Worm (Caenorhabditis elegans) whole organism, L4 larva: ENCODE results near the gene R05G9.3.
A peak's percentile ranks its signal among the peaks of the same experiment; 100 is the strongest.

Experiments used
- D1046.2 ChIP-seq: fragments of 200-800 bp; sonication (Bioruptor generic); IDR thresholded peaks from 2 replicates; pipeline ENCODE4 v1.3.6; 2022; ENCODE audit warnings: missing genetic modification characterization, missing compliant biosample characterization
- F44E2.7 ChIP-seq: fragments of 200-800 bp; sonication (Bioruptor generic); IDR thresholded peaks from 2 replicates; pipeline ENCODE4 v2.1.2; 2022; ENCODE audit warnings: missing genetic modification characterization, missing compliant biosample characterization
- F49E8.2 ChIP-seq: sonication (generic microtip); optimal IDR thresholded peaks from 2 replicates; lab custom pipeline; 2016; ENCODE audit warnings: missing compliant biosample characterization, mild to moderate bottlenecking, missing genetic modification characterization, borderline replicate concordance
- R02D3.7 ChIP-seq: fragments of 150-350 bp; sonication (generic microtip); optimal IDR thresholded peaks from 3 replicates; lab custom pipeline; 2014; ENCODE audit warnings: missing biosample characterization, missing genetic modification characterization
- Y105C5A.15 ChIP-seq: fragments of 200-800 bp; sonication (Bioruptor generic); IDR thresholded peaks from 2 replicates; pipeline ENCODE4 v1.3.6; 2022; ENCODE audit warnings: missing genetic modification characterization, missing compliant biosample characterization
- ZK546.5 ChIP-seq, 2 experiments: sonication (generic microtip); optimal IDR thresholded peaks; 2 replicates each; lab custom pipeline; 2017; ENCODE audit warnings: missing biosample characterization in 2 of 2, missing genetic modification characterization in 2 of 2
- aha-1 ChIP-seq: fragments of 150-350 bp; peaks from one replicate; lab custom pipeline; 2014; ENCODE audit warnings: missing biosample characterization, missing genetic modification characterization
- attf-4 ChIP-seq: sonication (generic microtip); optimal IDR thresholded peaks from 3 replicates; lab custom pipeline; 2017; ENCODE audit warnings: missing biosample characterization, missing genetic modification characterization
- ceh-32 ChIP-seq: sonication (generic microtip); optimal IDR thresholded peaks from 2 replicates; lab custom pipeline; 2016; ENCODE audit warnings: mild to moderate bottlenecking, missing genetic modification characterization, missing compliant biosample characterization; ENCODE audit not compliant: poor library complexity
- ceh-44 ChIP-seq: fragments of 200-800 bp; sonication (Bioruptor generic); IDR thresholded peaks from 2 replicates; pipeline ENCODE4 v1.3.6; 2022; ENCODE audit warnings: missing genetic modification reagents, missing genetic modification characterization, missing compliant biosample characterization
- ceh-62 ChIP-seq: sonication (generic microtip); optimal IDR thresholded peaks from 2 replicates; lab custom pipeline; 2017; ENCODE audit warnings: missing biosample characterization, missing genetic modification characterization
- ceh-82 ChIP-seq: sonication (generic microtip); optimal IDR thresholded peaks from 2 replicates; lab custom pipeline; 2017; ENCODE audit warnings: missing biosample characterization, missing genetic modification characterization
- daf-12 ChIP-seq: fragments of 150-350 bp; optimal IDR thresholded peaks from 2 replicates; lab custom pipeline; 2014; ENCODE audit warnings: missing biosample characterization, missing genetic modification reagents, missing genetic modification characterization
- daf-16 ChIP-seq, 3 experiments: sonication (generic microtip); optimal IDR thresholded peaks; 2 replicates each; lab custom pipeline; 2016 to 2017; ENCODE audit warnings: missing genetic modification characterization in 3 of 3, missing genetic modification reagents in 3 of 3, mild to moderate bottlenecking in 2 of 3, missing compliant biosample characterization in 2 of 3, missing biosample characterization in 1 of 3, moderate library complexity in 1 of 3
- dmd-6 ChIP-seq: fragments of 200-800 bp; sonication (Bioruptor generic); IDR thresholded peaks from 2 replicates; pipeline ENCODE4 v1.3.6; 2022; ENCODE audit warnings: missing genetic modification reagents, missing genetic modification characterization, missing compliant biosample characterization
- dve-1 ChIP-seq: sonication (generic microtip); optimal IDR thresholded peaks from 2 replicates; lab custom pipeline; 2017; ENCODE audit warnings: antibody characterized with exemption, mild to moderate bottlenecking, missing genetic modification characterization, missing compliant biosample characterization; ENCODE audit not compliant: insufficient read depth
- fkh-10 ChIP-seq: fragments of 150-350 bp; optimal IDR thresholded peaks from 2 replicates; lab custom pipeline; 2014; ENCODE audit warnings: missing biosample characterization, missing genetic modification reagents, missing genetic modification characterization
- fos-1 ChIP-seq: fragments of 150-350 bp; optimal IDR thresholded peaks from 2 replicates; lab custom pipeline; 2014; ENCODE audit warnings: missing biosample characterization, missing genetic modification characterization
- hif-1 ChIP-seq, 2 experiments: sonication (generic microtip); optimal IDR thresholded peaks; 2 replicates each; lab custom pipeline; 2016 to 2017; ENCODE audit warnings: missing compliant biosample characterization in 2 of 2, missing genetic modification characterization in 2 of 2, missing genetic modification reagents in 2 of 2, missing genotype in 2 of 2, mild to moderate bottlenecking in 1 of 2
- hlh-11 ChIP-seq: fragments of 200-800 bp; sonication (Bioruptor generic); optimal IDR thresholded peaks from 2 replicates; lab custom pipeline; 2018; ENCODE audit warnings: mild to moderate bottlenecking, missing genetic modification characterization, missing compliant biosample characterization
- lin-13 ChIP-seq: fragments of 150-350 bp; optimal IDR thresholded peaks from 2 replicates; lab custom pipeline; 2014; ENCODE audit warnings: missing biosample characterization, missing genetic modification reagents, missing genetic modification characterization
- lin-29 ChIP-seq: fragments of 200-800 bp; sonication (Bioruptor generic); IDR thresholded peaks from 2 replicates; pipeline ENCODE4 v1.3.6; 2022; ENCODE audit warnings: missing genetic modification reagents, missing genetic modification characterization, missing compliant biosample characterization
- lsy-2 ChIP-seq, 2 experiments: fragments of 150-350 bp in 1 of 2; sonication (generic microtip) in 1 of 2; optimal IDR thresholded peaks; 2 replicates each; lab custom pipeline; 2014 to 2017; ENCODE audit warnings: missing biosample characterization in 2 of 2, missing genetic modification characterization in 2 of 2
- madf-5 ChIP-seq, 2 experiments: fragments of 200-800 bp; sonication (Bioruptor generic); IDR thresholded peaks; 2 replicates each; pipeline ENCODE4 v1.3.6; 2022; ENCODE audit warnings: missing compliant biosample characterization in 2 of 2, missing genetic modification characterization in 2 of 2
- mdt-29 ChIP-seq: fragments of 200-800 bp; sonication (Bioruptor generic); IDR thresholded peaks from 2 replicates; pipeline ENCODE4 v1.3.6; 2022; ENCODE audit warnings: missing genetic modification reagents, missing genetic modification characterization, missing compliant biosample characterization
- mep-1 ChIP-seq: fragments of 150-350 bp; sonication (generic microtip); optimal IDR thresholded peaks from 3 replicates; lab custom pipeline; 2014; ENCODE audit warnings: missing biosample characterization, missing genetic modification characterization
- mes-2 ChIP-seq: sonication (generic microtip); optimal IDR thresholded peaks from 2 replicates; lab custom pipeline; 2016; ENCODE audit warnings: missing genotype, mild to moderate bottlenecking, missing genetic modification characterization, missing compliant biosample characterization; ENCODE audit not compliant: poor library complexity, severe bottlenecking
- nhr-102 ChIP-seq: sonication (generic microtip); optimal IDR thresholded peaks from 2 replicates; lab custom pipeline; 2016; ENCODE audit warnings: mild to moderate bottlenecking, missing genetic modification characterization, moderate library complexity, missing compliant biosample characterization
- nhr-111 ChIP-seq: fragments of 200-800 bp; sonication (Bioruptor generic); optimal IDR thresholded peaks from 2 replicates; lab custom pipeline; 2018; ENCODE audit warnings: mild to moderate bottlenecking, missing genetic modification characterization, missing compliant biosample characterization
- nhr-28 ChIP-seq: fragments of 150-350 bp; optimal IDR thresholded peaks from 2 replicates; lab custom pipeline; 2014; ENCODE audit warnings: missing biosample characterization, missing genetic modification characterization
- nhr-42 ChIP-seq: fragments of 200-800 bp; sonication (Bioruptor generic); IDR thresholded peaks from 2 replicates; pipeline ENCODE4 v1.3.6; 2022; ENCODE audit warnings: missing genetic modification characterization, missing compliant biosample characterization
- nhr-6 ChIP-seq: fragments of 150-350 bp; optimal IDR thresholded peaks from 2 replicates; lab custom pipeline; 2014; ENCODE audit warnings: missing biosample characterization, missing genetic modification characterization
- nhr-76 ChIP-seq: fragments of 150-350 bp; optimal IDR thresholded peaks from 2 replicates; lab custom pipeline; 2014; ENCODE audit warnings: missing biosample characterization, missing genetic modification characterization
- nhr-77 ChIP-seq: fragments of 150-350 bp; optimal IDR thresholded peaks from 2 replicates; lab custom pipeline; 2014; ENCODE audit warnings: missing biosample characterization, missing genetic modification characterization
- php-3 ChIP-seq: fragments of 200-800 bp; sonication (Bioruptor generic); IDR thresholded peaks from 2 replicates; pipeline ENCODE4 v1.3.6; 2022; ENCODE audit warnings: missing genetic modification reagents, missing genetic modification characterization, missing compliant biosample characterization
- pqm-1 ChIP-seq: sonication (generic microtip); optimal IDR thresholded peaks from 2 replicates; lab custom pipeline; 2017; ENCODE audit warnings: missing biosample characterization, missing genetic modification characterization
- sdz-12 ChIP-seq: fragments of 200-800 bp; sonication (Bioruptor generic); optimal IDR thresholded peaks from 2 replicates; lab custom pipeline; 2018; ENCODE audit warnings: mild to moderate bottlenecking, missing genetic modification characterization, missing compliant biosample characterization
- spr-1 ChIP-seq: sonication (generic microtip); optimal IDR thresholded peaks from 2 replicates; lab custom pipeline; 2016; ENCODE audit warnings: mild to moderate bottlenecking, missing genetic modification characterization, missing compliant biosample characterization
- unc-62 ChIP-seq, 3 experiments: fragments of 150-350 bp in 1 of 3; sonication (generic microtip); optimal IDR thresholded peaks in 2 of 3; peaks in 1 of 3; 1 replicate in 1 of 3; 2 replicates in 2 of 3; lab custom pipeline; 2014 to 2017; ENCODE audit warnings: missing biosample characterization in 3 of 3, missing genetic modification characterization in 3 of 3, missing genetic modification reagents in 3 of 3, missing genotype in 1 of 3
- vab-7 ChIP-seq: fragments of 200-800 bp; sonication (Bioruptor generic); IDR thresholded peaks from 2 replicates; pipeline ENCODE4 v1.3.6; 2022; ENCODE audit warnings: missing genetic modification reagents, missing genetic modification characterization, missing compliant biosample characterization
- zfp-3 ChIP-seq: fragments of 200-800 bp; sonication (Bioruptor generic); conservative IDR thresholded peaks from 2 replicates; pipeline ENCODE4 v1.3.6; 2022; ENCODE audit warnings: missing genetic modification reagents, missing genetic modification characterization, missing compliant biosample characterization

Gene R05G9.3

DNA sequence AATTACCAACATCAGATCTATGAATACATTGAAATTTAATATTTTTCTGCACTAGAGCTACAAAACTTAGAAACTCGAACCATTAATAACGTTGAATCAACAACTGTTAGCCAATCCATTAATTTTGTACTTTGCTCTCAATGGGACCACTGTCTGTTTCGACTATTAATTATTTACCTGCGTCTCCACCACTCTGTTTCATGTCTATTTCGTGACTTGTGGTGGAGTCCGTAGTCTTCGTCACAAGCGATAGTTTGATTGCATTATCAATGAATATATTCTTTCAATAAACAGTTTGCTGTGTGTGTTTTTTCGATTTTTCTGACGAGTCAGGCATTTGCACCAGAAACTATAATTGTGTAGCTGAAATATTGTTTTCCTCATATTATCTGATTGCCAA is 15.0 kb downstream of the R05G9.3 start:
- no peak for TF ChIP-seq zfp-3 (GFP tag; lab: Robert Waterston, UW)
- TF ChIP-seq F44E2.7, result no peak
- no peak for TF ChIP-seq lsy-2 (tag; optimal IDR thresholded peaks at IDR 0.05; lab: Kevin White, UChicago)
- TF ChIP-seq madf-5 (GFP tag; IDR thresholded peaks at IDR 0.05; lab: Robert Waterston, UW), result no peak
- no peak for TF ChIP-seq sdz-12 (GFP tag; lab: Kevin White, UChicago)
- no peak for TF ChIP-seq ceh-62 (tag; lab: Kevin White, UChicago)
- peak; percentile 61 for TF ChIP-seq hlh-11 (tag; lab: Kevin White, UChicago)
- TF ChIP-seq mep-1, result no peak
- no peak for TF ChIP-seq vab-7 (GFP tag; lab: Robert Waterston, UW)
- no peak for TF ChIP-seq Y105C5A.15 (GFP tag; lab: Robert Waterston, UW)
- peak; percentile 83 for TF ChIP-seq pqm-1 (tag; lab: Kevin White, UChicago)
- no peak for TF ChIP-seq R02D3.7 (tag; lab: Kevin White, UChicago)
- no peak for TF ChIP-seq nhr-102 (tag; lab: Kevin White, UChicago)
- TF ChIP-seq lin-13 (GFP tag; lab: Kevin White, UChicago), result no peak
- TF ChIP-seq fos-1 (tag; lab: Kevin White, UChicago), result no peak
- no peak for TF ChIP-seq aha-1 (tag; lab: Kevin White, UChicago)
- peak; percentile 25 for TF ChIP-seq dve-1 (tag; lab: Kevin White, UChicago)
- no peak for TF ChIP-seq ZK546.5 (tag; optimal IDR thresholded peaks at IDR 0.05; lab: Kevin White, UChicago)
- no peak for TF ChIP-seq fkh-10 (GFP tag; lab: Kevin White, UChicago)
- TF ChIP-seq ceh-32, result no peak
- TF ChIP-seq hif-1 (tag; optimal IDR thresholded peaks at IDR 0.05; lab: Kevin White, UChicago), result no peak
- TF ChIP-seq spr-1 (tag; lab: Kevin White, UChicago), result no peak
- TF ChIP-seq nhr-6 (tag; lab: Kevin White, UChicago), result no peak
- TF ChIP-seq D1046.2 (GFP tag; lab: Robert Waterston, UW), result no peak
- peak; percentile 58 for TF ChIP-seq dmd-6
- peak; percentile 37 for TF ChIP-seq nhr-77 (tag; lab: Kevin White, UChicago)
- TF ChIP-seq nhr-76, result no peak
- TF ChIP-seq mdt-29 (GFP tag; lab: Robert Waterston, UW), result no peak
- TF ChIP-seq attf-4 (tag; lab: Kevin White, UChicago), result no peak
- TF ChIP-seq lin-29 (GFP tag; lab: Robert Waterston, UW), result no peak
- no peak for TF ChIP-seq ceh-44 (GFP tag; lab: Robert Waterston, UW)
- no peak for TF ChIP-seq nhr-42
- TF ChIP-seq nhr-28, result peak; percentile 99
- 0 out of 2 replicates have a peak, but pooled peaks have one; percentile 8 for TF ChIP-seq php-3
- no peak for TF ChIP-seq F49E8.2 (tag; lab: Kevin White, UChicago)
- no peak for TF ChIP-seq daf-12 (tag; lab: Kevin White, UChicago)
- no peak for TF ChIP-seq nhr-111
- no peak for TF ChIP-seq mes-2 (tag; lab: Kevin White, UChicago)
- TF ChIP-seq ceh-82, result no peak
- TF ChIP-seq daf-16 (GFP tag; optimal IDR thresholded peaks at IDR 0.05; lab: Kevin White, UChicago), result no peak
- TF ChIP-seq daf-16 (tag; optimal IDR thresholded peaks at IDR 0.05; lab: Kevin White, UChicago), result peak; percentile 56

ce11 chrII:6484876-6485526 is 16.3 kb downstream of the R05G9.3 start, which contains the start of the genes lido-16 and plpp-1.2:
Gene lido-16 (minus strand): TSS chrII:6484976.
Gene plpp-1.2 (plus strand): TSS chrII:6485476.
- TF ChIP-seq unc-62 (GFP tag; optimal IDR thresholded peaks at IDR 0.05 in 1 of 2; lab: Kevin White, UChicago), result peak in 1 of 2 experiments; percentile 71
- TF ChIP-seq unc-62 (tag; optimal IDR thresholded peaks at IDR 0.05; lab: Kevin White, UChicago), result no peak
- TF ChIP-seq nhr-111, result no peak
- TF ChIP-seq, all 104 proteins: peak for 1
